Worm (Caenorhabditis elegans) whole organism, L1 larva: ENCODE data around the gene T28D6.3.
A peak's percentile ranks its signal among the peaks of the same experiment; 100 is the strongest.

ENCODE experiments used
- C04F5.9 ChIP-seq: sonication (generic microtip); optimal IDR thresholded peaks from 2 replicates; lab custom pipeline; 2016; ENCODE audit warnings: missing genetic modification characterization, missing compliant biosample characterization
- Y116A8C.19 ChIP-seq: sonication (generic microtip); optimal IDR thresholded peaks from 2 replicates; lab custom pipeline; 2016; ENCODE audit warnings: missing compliant biosample characterization, missing genetic modification characterization, borderline replicate concordance
- aha-1 ChIP-seq: fragments of 150-350 bp; optimal IDR thresholded peaks from 2 replicates; lab custom pipeline; 2014; ENCODE audit warnings: missing biosample characterization, missing genetic modification characterization
- alr-1 ChIP-seq: fragments of 200-800 bp; sonication (Bioruptor generic); optimal IDR thresholded peaks from 2 replicates; lab custom pipeline; 2018; ENCODE audit warnings: borderline replicate concordance, mild to moderate bottlenecking, missing genetic modification characterization, missing compliant biosample characterization
- aly-2 ChIP-seq: fragments of 150-350 bp; optimal IDR thresholded peaks from 2 replicates; lab custom pipeline; 2014; ENCODE audit warnings: missing biosample characterization, missing genetic modification characterization
- ama-1 ChIP-seq: fragments of 150-350 bp; optimal IDR thresholded peaks from 2 replicates; lab custom pipeline; 2014
- ceh-63 ChIP-seq: fragments of 200-800 bp; sonication (Bioruptor generic); optimal IDR thresholded peaks from 2 replicates; lab custom pipeline; 2018; ENCODE audit warnings: mild to moderate bottlenecking, missing genetic modification characterization, missing compliant biosample characterization
- ceh-88 ChIP-seq: fragments of 200-800 bp; sonication (Bioruptor generic); IDR thresholded peaks from 2 replicates; pipeline ENCODE4 v1.3.6; 2022; ENCODE audit warnings: missing genetic modification characterization, missing compliant biosample characterization
- ceh-90 ChIP-seq: sonication (generic microtip); optimal IDR thresholded peaks from 2 replicates; lab custom pipeline; 2016; ENCODE audit warnings: missing genetic modification characterization, missing compliant biosample characterization
- ces-1 ChIP-seq: fragments of 150-350 bp; optimal IDR thresholded peaks from 2 replicates; lab custom pipeline; 2014; ENCODE audit warnings: missing biosample characterization, missing genetic modification reagents, missing genetic modification characterization
- dpl-1 ChIP-seq, 3 experiments: fragments of 150-350 bp in 2 of 3; sonication (generic microtip) in 1 of 3; optimal IDR thresholded peaks; 2 replicates each; lab custom pipeline; 2014 to 2017; ENCODE audit warnings: missing biosample characterization in 3 of 3, missing genetic modification characterization in 3 of 3, missing genetic modification reagents in 3 of 3
- efl-1 ChIP-seq, 4 experiments: fragments of 150-350 bp; optimal IDR thresholded peaks in 3 of 4; peaks in 1 of 4; 1 replicate in 1 of 4; 2 replicates in 3 of 4; lab custom pipeline; 2014; ENCODE audit warnings: missing biosample characterization in 2 of 4, missing genetic modification characterization in 2 of 4, missing genetic modification reagents in 2 of 4
- efl-3 ChIP-seq: fragments of 200-800 bp; sonication (Bioruptor generic); optimal IDR thresholded peaks from 2 replicates; lab custom pipeline; 2018; ENCODE audit warnings: mild to moderate bottlenecking, missing genetic modification characterization, missing compliant biosample characterization
- elt-2 ChIP-seq: sonication (generic microtip); optimal IDR thresholded peaks from 2 replicates; lab custom pipeline; 2016; ENCODE audit warnings: missing genetic modification characterization, mild to moderate bottlenecking, inconsistent platforms, missing compliant biosample characterization, missing genetic modification reagents
- ets-5 ChIP-seq: fragments of 200-800 bp; sonication (Bioruptor generic); IDR thresholded peaks from 2 replicates; pipeline ENCODE4 v1.3.6; 2022; ENCODE audit warnings: missing genetic modification characterization, missing compliant biosample characterization
- fkh-10 ChIP-seq: sonication (generic microtip); optimal IDR thresholded peaks from 2 replicates; lab custom pipeline; 2017; ENCODE audit warnings: missing biosample characterization, missing genetic modification reagents, missing genetic modification characterization
- fkh-4 ChIP-seq: sonication (generic microtip); optimal IDR thresholded peaks from 2 replicates; lab custom pipeline; 2016; ENCODE audit warnings: missing compliant biosample characterization, missing genetic modification characterization, borderline replicate concordance
- fkh-8 ChIP-seq: sonication (generic microtip); optimal IDR thresholded peaks from 2 replicates; lab custom pipeline; 2016; ENCODE audit warnings: mild to moderate bottlenecking, missing genetic modification characterization, missing compliant biosample characterization
- grh-1 ChIP-seq: fragments of 200-800 bp; sonication (Bioruptor generic); IDR thresholded peaks from 2 replicates; pipeline ENCODE4 v1.3.6; 2022; ENCODE audit warnings: missing genetic modification reagents, missing genetic modification characterization, missing compliant biosample characterization
- hlh-4 ChIP-seq: sonication (generic microtip); optimal IDR thresholded peaks from 2 replicates; lab custom pipeline; 2016; ENCODE audit warnings: mild to moderate bottlenecking, missing genetic modification characterization, missing compliant biosample characterization
- irx-1 ChIP-seq: sonication (generic microtip); optimal IDR thresholded peaks from 2 replicates; lab custom pipeline; 2016; ENCODE audit warnings: missing genetic modification characterization, missing compliant biosample characterization
- isw-1 ChIP-seq: fragments of 200-800 bp; sonication (Bioruptor generic); IDR thresholded peaks from 2 replicates; pipeline ENCODE4 v1.3.6; 2022; ENCODE audit warnings: missing genetic modification characterization, missing compliant biosample characterization
- jun-1 ChIP-seq: fragments of 150-350 bp; optimal IDR thresholded peaks from 2 replicates; lab custom pipeline; 2014; ENCODE audit warnings: missing biosample characterization, missing genetic modification reagents, missing genetic modification characterization
- lin-15B ChIP-seq: fragments of 150-350 bp; sonication (generic microtip); optimal IDR thresholded peaks from 3 replicates; lab custom pipeline; 2014; ENCODE audit warnings: missing biosample characterization, missing genetic modification characterization
- lin-35 ChIP-seq, 2 experiments: fragments of 150-350 bp; optimal IDR thresholded peaks; 2 replicates each; lab custom pipeline; 2014; ENCODE audit warnings: missing biosample characterization in 2 of 2, missing genetic modification characterization in 2 of 2, missing genetic modification reagents in 2 of 2
- lin-39 ChIP-seq: fragments of 150-350 bp; optimal IDR thresholded peaks from 2 replicates; lab custom pipeline; 2014; ENCODE audit warnings: missing biosample characterization, missing genetic modification reagents, missing genetic modification characterization
- lsy-2 ChIP-seq, 2 experiments: fragments of 150-350 bp; optimal IDR thresholded peaks; 2 replicates each; lab custom pipeline; 2014; ENCODE audit warnings: missing biosample characterization in 2 of 2, missing genetic modification characterization in 2 of 2
- mab-9 ChIP-seq: fragments of 200-800 bp; sonication (Bioruptor generic); IDR thresholded peaks from 2 replicates; pipeline ENCODE4 v1.3.6; 2022; ENCODE audit warnings: missing genetic modification reagents, missing genetic modification characterization, missing compliant biosample characterization
- mep-1 ChIP-seq: fragments of 150-350 bp; optimal IDR thresholded peaks from 2 replicates; lab custom pipeline; 2014; ENCODE audit warnings: missing biosample characterization, missing genetic modification characterization
- nhr-11 ChIP-seq: fragments of 150-350 bp; optimal IDR thresholded peaks from 2 replicates; lab custom pipeline; 2014; ENCODE audit warnings: missing biosample characterization, missing genetic modification characterization
- nhr-12 ChIP-seq: sonication (generic microtip); optimal IDR thresholded peaks from 2 replicates; lab custom pipeline; 2017; ENCODE audit warnings: missing biosample characterization, missing genetic modification characterization
- nhr-20 ChIP-seq: sonication (generic microtip); optimal IDR thresholded peaks from 2 replicates; lab custom pipeline; 2016; ENCODE audit warnings: mild to moderate bottlenecking, missing genetic modification characterization, missing compliant biosample characterization
- nhr-237 ChIP-seq: fragments of 150-350 bp; optimal IDR thresholded peaks from 2 replicates; lab custom pipeline; 2014; ENCODE audit warnings: missing biosample characterization, missing genetic modification characterization
- nhr-28 ChIP-seq: fragments of 150-350 bp; optimal IDR thresholded peaks from 2 replicates; lab custom pipeline; 2014; ENCODE audit warnings: missing biosample characterization, missing genetic modification characterization
- nhr-47 ChIP-seq: sonication (generic microtip); optimal IDR thresholded peaks from 2 replicates; lab custom pipeline; 2016; ENCODE audit warnings: mild to moderate bottlenecking, missing genetic modification characterization, moderate library complexity, missing compliant biosample characterization
- nhr-77 ChIP-seq: fragments of 150-350 bp; optimal IDR thresholded peaks from 2 replicates; lab custom pipeline; 2014; ENCODE audit warnings: missing biosample characterization, missing genetic modification characterization
- nhr-85 ChIP-seq: sonication (generic microtip); peaks from one replicate; lab custom pipeline; 2016; ENCODE audit warnings: missing genetic modification characterization, inconsistent platforms, missing compliant biosample characterization
- nhr-90 ChIP-seq: sonication (generic microtip); optimal IDR thresholded peaks from 2 replicates; lab custom pipeline; 2016; ENCODE audit warnings: mild to moderate bottlenecking, missing genetic modification characterization, missing compliant biosample characterization; ENCODE audit not compliant: poor library complexity
- pax-3 ChIP-seq: fragments of 200-800 bp; sonication (Bioruptor generic); optimal IDR thresholded peaks from 2 replicates; lab custom pipeline; 2018; ENCODE audit warnings: mild to moderate bottlenecking, missing genetic modification characterization, moderate library complexity, missing compliant biosample characterization
- rnt-1 ChIP-seq: sonication (generic microtip); optimal IDR thresholded peaks from 2 replicates; lab custom pipeline; 2016; ENCODE audit warnings: mild to moderate bottlenecking, missing genetic modification characterization, moderate library complexity, missing compliant biosample characterization
- skn-1 ChIP-seq: fragments of 150-350 bp; optimal IDR thresholded peaks from 2 replicates; lab custom pipeline; 2014; ENCODE audit warnings: missing biosample characterization, missing genetic modification characterization
- sox-4 ChIP-seq: sonication (generic microtip); optimal IDR thresholded peaks from 2 replicates; lab custom pipeline; 2016; ENCODE audit warnings: missing genetic modification characterization, missing compliant biosample characterization
- sptf-1 ChIP-seq: fragments of 150-350 bp; optimal IDR thresholded peaks from 2 replicates; lab custom pipeline; 2014; ENCODE audit warnings: missing biosample characterization, missing genetic modification characterization
- sup-37 ChIP-seq: fragments of 200-800 bp; sonication (Bioruptor generic); optimal IDR thresholded peaks from 2 replicates; lab custom pipeline; 2018; ENCODE audit warnings: mild to moderate bottlenecking, missing genetic modification characterization, missing compliant biosample characterization
- tbx-2 ChIP-seq: sonication (generic microtip); optimal IDR thresholded peaks from 2 replicates; lab custom pipeline; 2016; ENCODE audit warnings: missing genetic modification characterization, missing compliant biosample characterization
- tlp-1 ChIP-seq: fragments of 150-350 bp; optimal IDR thresholded peaks from 2 replicates; lab custom pipeline; 2014; ENCODE audit warnings: missing biosample characterization, missing genetic modification characterization
- unc-130 ChIP-seq: fragments of 150-350 bp; optimal IDR thresholded peaks from 2 replicates; lab custom pipeline; 2017; ENCODE audit warnings: missing biosample characterization, missing genetic modification characterization, inconsistent platforms
- unc-62 ChIP-seq: fragments of 150-350 bp; optimal IDR thresholded peaks from 2 replicates; lab custom pipeline; 2014; ENCODE audit warnings: missing biosample characterization, missing genetic modification reagents, missing genetic modification characterization
- vab-15 ChIP-seq: sonication (generic microtip); optimal IDR thresholded peaks from 2 replicates; lab custom pipeline; 2017; ENCODE audit warnings: missing genotype, mild to moderate bottlenecking, missing genetic modification characterization, missing compliant biosample characterization
- xbp-1 ChIP-seq: sonication (generic microtip); optimal IDR thresholded peaks from 2 replicates; lab custom pipeline; 2016; ENCODE audit warnings: missing genetic modification characterization, missing compliant biosample characterization
- zag-1 ChIP-seq: fragments of 150-350 bp; optimal IDR thresholded peaks from 2 replicates; lab custom pipeline; 2014; ENCODE audit warnings: missing biosample characterization, missing genetic modification characterization
- zip-4 ChIP-seq: fragments of 200-800 bp; sonication (Bioruptor generic); optimal IDR thresholded peaks from 2 replicates; lab custom pipeline; 2018; ENCODE audit warnings: mild to moderate bottlenecking, missing genetic modification characterization, moderate library complexity, missing compliant biosample characterization
- ztf-11 ChIP-seq, 2 experiments: sonication (generic microtip); optimal IDR thresholded peaks; 2 replicates each; lab custom pipeline; 2016 to 2017; ENCODE audit warnings: missing genetic modification characterization in 2 of 2, missing biosample characterization in 1 of 2, missing compliant biosample characterization in 1 of 2
- ztf-4 ChIP-seq: fragments of 150-350 bp; optimal IDR thresholded peaks from 2 replicates; lab custom pipeline; 2014; ENCODE audit warnings: missing biosample characterization, missing genetic modification characterization

T28D6.3 gene

ce11 chrIII:11343041-11343440, 23.5 kb upstream of the T28D6.3 start, which contains the start of the genes T28D6.6 and pen-2 (continued):
- TF ChIP-seq unc-62 (GFP tag; lab: Kevin White, UChicago), result no peak
- TF ChIP-seq elt-2 (tag; lab: Kevin White, UChicago), result no peak
- TF ChIP-seq rnt-1 (tag; lab: Kevin White, UChicago), result no peak
- no peak for TF ChIP-seq grh-1 (GFP tag; lab: Robert Waterston, UW)
- no peak for TF ChIP-seq skn-1 (tag; lab: Kevin White, UChicago)
- peak; percentile 37 for TF ChIP-seq tbx-2 (tag; lab: Kevin White, UChicago)
- TF ChIP-seq ces-1, result no peak
- no peak for TF ChIP-seq sox-4 (tag; lab: Kevin White, UChicago)
- TF ChIP-seq vab-15 (tag; lab: Kevin White, UChicago), result no peak
- TF ChIP-seq lin-39 (tag; lab: Kevin White, UChicago), result peak; percentile 16
- TF ChIP-seq efl-3, result no peak
- TF ChIP-seq efl-1 (optimal IDR thresholded peaks at IDR 0.05; lab: Kevin White, UChicago), result peak; percentile 25 to 57
- TF ChIP-seq efl-1 (GFP tag; optimal IDR thresholded peaks at IDR 0.05 in 1 of 2; lab: Kevin White, UChicago), result peak; percentile 65 to 87
- no peak for TF ChIP-seq isw-1 (GFP tag; lab: Robert Waterston, UW)
- TF ChIP-seq Y116A8C.19 (tag; lab: Kevin White, UChicago), result no peak
- TF ChIP-seq aha-1 (tag; lab: Kevin White, UChicago), result no peak
- TF ChIP-seq xbp-1, result peak; percentile 30
- no peak for TF ChIP-seq fkh-8
- TF ChIP-seq sup-37 (GFP tag; lab: Kevin White, UChicago), result no peak
- TF ChIP-seq ama-1 (lab: Kevin White, UChicago), result no peak
- no peak for TF ChIP-seq ceh-90 (tag; lab: Kevin White, UChicago)
- TF ChIP-seq nhr-47 (tag; lab: Kevin White, UChicago), result peak; percentile 51
- no peak for TF ChIP-seq nhr-85 (tag; lab: Kevin White, UChicago)
- no peak for TF ChIP-seq pax-3 (tag; lab: Kevin White, UChicago)
- TF ChIP-seq lin-35 (GFP tag; optimal IDR thresholded peaks at IDR 0.05; lab: Kevin White, UChicago), result peak; percentile 41 to 58
- no peak for TF ChIP-seq alr-1 (tag; lab: Kevin White, UChicago)
- no peak for TF ChIP-seq nhr-28 (tag; lab: Kevin White, UChicago)
- TF ChIP-seq C04F5.9 (tag; lab: Kevin White, UChicago), result no peak
- TF ChIP-seq nhr-237, result no peak
- TF ChIP-seq mab-9 (GFP tag; lab: Robert Waterston, UW), result no peak
- TF ChIP-seq lsy-2 (tag; optimal IDR thresholded peaks at IDR 0.05; lab: Kevin White, UChicago), result peak; percentile 24 to 52
- no peak for TF ChIP-seq ceh-63 (GFP tag; lab: Kevin White, UChicago)
- no peak for TF ChIP-seq nhr-12 (tag; lab: Kevin White, UChicago)
- no peak for TF ChIP-seq aly-2 (tag; lab: Kevin White, UChicago)
- no peak for TF ChIP-seq jun-1 (tag; lab: Kevin White, UChicago)
- no peak for TF ChIP-seq ceh-88 (GFP tag; lab: Robert Waterston, UW)
- TF ChIP-seq fkh-10 (GFP tag; lab: Kevin White, UChicago), result no peak
- TF ChIP-seq mep-1, result no peak
- TF ChIP-seq hlh-4 (tag; lab: Kevin White, UChicago), result no peak
- no peak for TF ChIP-seq zag-1 (tag; lab: Kevin White, UChicago)
- TF ChIP-seq ztf-4 (tag; lab: Kevin White, UChicago), result no peak
- TF ChIP-seq lin-15B (tag; lab: Kevin White, UChicago), result no peak
- no peak for TF ChIP-seq irx-1 (tag; lab: Kevin White, UChicago)
- no peak for TF ChIP-seq fkh-4 (tag; lab: Kevin White, UChicago)
- TF ChIP-seq nhr-77, result no peak
- TF ChIP-seq nhr-11 (tag; lab: Kevin White, UChicago), result no peak
- no peak for TF ChIP-seq ztf-11 (tag; optimal IDR thresholded peaks at IDR 0.05; lab: Kevin White, UChicago)
- no peak for TF ChIP-seq ets-5 (GFP tag; lab: Robert Waterston, UW)
- TF ChIP-seq nhr-90 (tag; lab: Kevin White, UChicago), result no peak
- TF ChIP-seq nhr-20 (tag; lab: Kevin White, UChicago), result no peak
- TF ChIP-seq sptf-1 (tag; lab: Kevin White, UChicago), result no peak
- peak; percentile 37 to 60 (median 54) for TF ChIP-seq dpl-1 (GFP tag; optimal IDR thresholded peaks at IDR 0.05; lab: Kevin White, UChicago)
- peak; percentile 75 for TF ChIP-seq unc-130 (tag; lab: Kevin White, UChicago)
- TF ChIP-seq tlp-1 (tag; lab: Kevin White, UChicago), result no peak
- no peak for TF ChIP-seq zip-4 (GFP tag; lab: Kevin White, UChicago)
